Worm (Caenorhabditis elegans) whole organism, young adult: ENCODE data around the gene C36A4.11.

Experiments used
- dpl-1 ChIP-seq: fragments of 150-350 bp; optimal IDR thresholded peaks from 2 replicates; lab custom pipeline; 2014; ENCODE audit warnings: missing biosample characterization, missing genetic modification reagents, missing genetic modification characterization
- madf-6 ChIP-seq: fragments of 200-800 bp; sonication (Bioruptor generic); IDR thresholded peaks from 2 replicates; pipeline ENCODE4 v1.3.6; 2022; ENCODE audit warnings: missing genetic modification reagents, missing genetic modification characterization, missing compliant biosample characterization
- sdz-38 ChIP-seq: sonication (generic microtip); optimal IDR thresholded peaks from 2 replicates; lab custom pipeline; 2016; ENCODE audit warnings: missing genotype, missing genetic modification characterization, missing compliant biosample characterization

DNA sequence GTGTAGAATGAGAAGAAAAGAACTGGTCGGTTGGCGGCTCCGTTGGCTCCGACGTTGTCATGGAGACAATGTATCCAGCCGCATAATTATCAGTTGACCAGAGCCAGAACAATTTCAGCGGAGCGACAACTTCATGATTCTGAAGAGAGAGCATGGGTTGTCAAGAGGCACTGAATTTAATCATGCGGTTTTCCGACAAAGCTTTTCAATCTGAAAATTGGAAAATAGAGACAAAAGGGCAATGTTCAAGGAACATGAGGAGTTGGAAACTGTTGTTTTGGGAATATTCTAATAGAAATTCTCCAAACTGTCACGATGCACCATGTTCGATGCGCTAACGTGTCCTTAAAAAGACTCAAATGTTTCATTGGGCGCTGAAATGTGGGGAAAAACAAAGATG lies 36.0 kb upstream of the C36A4.11 start, which contains the start of gene xbx-5:
- no peak for TF ChIP-seq madf-6 (GFP tag; lab: Robert Waterston, UW)
- TF ChIP-seq sdz-38, result no peak
- no peak for TF ChIP-seq dpl-1 (GFP tag; lab: Kevin White, UChicago)
